Worm (Caenorhabditis elegans): ENCODE results near the gene F02D8.1.

ce11 chrV:15016795-15017429 lies 38.4 kb upstream of the F02D8.1 start:
- TF ChIP-seq W03F9.2 (tag; optimal IDR thresholded peaks at IDR 0.05) (no peak), dao-5 (tag; optimal IDR thresholded peaks at IDR 0.05) (no peak)

Measured in whole organism, L4/young adult.